Fruit fly (Drosophila melanogaster): ENCODE data around the gene IntS10.

The IntS10 gene

dm6 chr3L:3787595-3788151 is 18.8 kb upstream of the IntS10 start:
- TF ChIP-seq Hr4 (GFP tag; optimal IDR thresholded peaks at IDR 0.05) = no peak
- TF ChIP-seq CG4318 (GFP tag; optimal IDR thresholded peaks at IDR 0.05) = no peak
- no peak for TF ChIP-seq spab (GFP tag; optimal IDR thresholded peaks at IDR 0.05)
- TF ChIP-seq Hr39 (GFP tag; optimal IDR thresholded peaks at IDR 0.05) = no peak
- peak; percentile 34; the same call in 1 of the 3 replicates for TF ChIP-seq CG8119 (GFP tag; IDR thresholded peaks at IDR 0.05)
- TF ChIP-seq CG8632 (GFP tag; optimal IDR thresholded peaks at IDR 0.05) = peak; percentile 7
- no peak for TF ChIP-seq CG11294 (GFP tag; IDR thresholded peaks at IDR 0.05)
- TF ChIP-seq eg (GFP tag; IDR thresholded peaks at IDR 0.05) = peak; percentile 42; the same call in 1 of the 3 replicates
- TF ChIP-seq CG16779 (tag; optimal IDR thresholded peaks at IDR 0.05) = peak; percentile 66
- peak; percentile 9 for TF ChIP-seq Ets96B (tag; optimal IDR thresholded peaks at IDR 0.05)
- TF ChIP-seq CG3919 (GFP tag; optimal IDR thresholded peaks at IDR 0.05) = peak; percentile 52
- TF ChIP-seq Gug (GFP tag; IDR thresholded peaks at IDR 0.05) = no peak
- TF ChIP-seq OdsH (GFP tag; optimal IDR thresholded peaks at IDR 0.05) = no peak
- peak; percentile 28 for TF ChIP-seq pdm3 (GFP tag; optimal IDR thresholded peaks at IDR 0.05)
- no peak for TF ChIP-seq CG7368 (GFP tag; optimal IDR thresholded peaks at IDR 0.05)
- no peak for TF ChIP-seq Lpt (GFP tag; optimal IDR thresholded peaks at IDR 0.05)
- no peak for TF ChIP-seq Blimp-1 (GFP tag; optimal IDR thresholded peaks at IDR 0.05)
- no peak for TF ChIP-seq CG8319 (GFP tag; optimal IDR thresholded peaks at IDR 0.05)
- TF ChIP-seq ss (GFP tag; optimal IDR thresholded peaks at IDR 0.05) = peak; percentile 52 to 54
- peak; percentile 81 for TF ChIP-seq Eip78C (GFP tag)
- peak; percentile 13 for TF ChIP-seq Smox (GFP tag; optimal IDR thresholded peaks at IDR 0.05)
- TF ChIP-seq fkh (GFP tag; optimal IDR thresholded peaks at IDR 0.05) = peak; percentile 32
- TF ChIP-seq Sox14 (GFP tag; optimal IDR thresholded peaks at IDR 0.05) = peak; percentile 70
- TF ChIP-seq achi (GFP tag; optimal IDR thresholded peaks at IDR 0.05) = peak; percentile 12
- TF ChIP-seq CG32006 (GFP tag; optimal IDR thresholded peaks at IDR 0.05) = peak; percentile 37
- TF ChIP-seq CG10631 (GFP tag; optimal IDR thresholded peaks at IDR 0.05) = no peak
- TF ChIP-seq CG6276 (GFP tag; optimal IDR thresholded peaks at IDR 0.05) = peak; percentile 18
- peak; percentile 23 for TF ChIP-seq CG9139 (GFP tag; optimal IDR thresholded peaks at IDR 0.05)
- TF ChIP-seq Met (GFP tag; optimal IDR thresholded peaks at IDR 0.05) = peak; percentile 17
- TF ChIP-seq Sox102F (GFP tag; optimal IDR thresholded peaks at IDR 0.05) = peak; percentile 56
- no peak for TF ChIP-seq cyc (GFP tag; optimal IDR thresholded peaks at IDR 0.05)
- TF ChIP-seq Hr38 (GFP tag; optimal IDR thresholded peaks at IDR 0.05) = no peak
- peak; percentile 6 for TF ChIP-seq fd59A (GFP tag; optimal IDR thresholded peaks at IDR 0.05)
- no peak for TF ChIP-seq svp (GFP tag)
- TF ChIP-seq fd85E (GFP tag; optimal IDR thresholded peaks at IDR 0.05) = no peak
- TF ChIP-seq salr (GFP tag; optimal IDR thresholded peaks at IDR 0.05) = peak; percentile 10 to 39
- peak; percentile 72 for TF ChIP-seq CG6854 (GFP tag; optimal IDR thresholded peaks at IDR 0.05)
- peak; percentile 48; the same call in 1 of the 3 replicates for TF ChIP-seq CG6163 (GFP tag; IDR thresholded peaks at IDR 0.05)
- TF ChIP-seq acj6 (GFP tag; optimal IDR thresholded peaks at IDR 0.05) = no peak
- no peak for TF ChIP-seq CG31627 (GFP tag; optimal IDR thresholded peaks at IDR 0.05)
- TF ChIP-seq Ets21C (GFP tag; optimal IDR thresholded peaks at IDR 0.05) = no peak
- TF ChIP-seq topi (GFP tag; optimal IDR thresholded peaks at IDR 0.05) = peak; percentile 21
- no peak for TF ChIP-seq CG10669 (GFP tag; optimal IDR thresholded peaks at IDR 0.05)
- no peak for TF ChIP-seq Sox15 (GFP tag; optimal IDR thresholded peaks at IDR 0.05)
- TF ChIP-seq CG11902 (GFP tag; optimal IDR thresholded peaks at IDR 0.05) = no peak
- TF ChIP-seq esn (GFP tag; optimal IDR thresholded peaks at IDR 0.05) = peak; percentile 58
- peak; percentile 2 for TF ChIP-seq CG3032 (tag; optimal IDR thresholded peaks at IDR 0.05)
- TF ChIP-seq CG6792 (GFP tag; optimal IDR thresholded peaks at IDR 0.05) = peak; percentile 12
- TF ChIP-seq CG11762 (GFP tag; optimal IDR thresholded peaks at IDR 0.05; ENCODE audit: insufficient read depth) = no peak
- no peak for TF ChIP-seq dac (GFP tag; optimal IDR thresholded peaks at IDR 0.05)
- 0 out of 2 replicates have a peak, but pooled peaks have one; percentile 23 for TF ChIP-seq CG15336 (GFP tag; IDR thresholded peaks at IDR 0.05)
- TF ChIP-seq lz (GFP tag; optimal IDR thresholded peaks at IDR 0.05) = peak; percentile 15

Measured in whole organism, prepupa.